Fruit fly (Drosophila melanogaster) whole organism, pupa: ENCODE data around the gene Rap1.
A peak's percentile ranks its signal among the peaks of the same experiment; 100 is the strongest.

Experiments used
- CG10348 ChIP-seq: fragments of 200-800 bp; sonication (Bioruptor generic); IDR thresholded peaks from 2 replicates; pipeline ENCODE4 v1.3.6; 2022; ENCODE audit warnings: missing biosample characterization, missing genetic modification characterization
- CG12605 ChIP-seq: fragments of 200-800 bp; sonication (Bioruptor generic); IDR thresholded peaks from 2 replicates; pipeline ENCODE4 v1.3.6; 2022; ENCODE audit warnings: missing biosample characterization, missing genetic modification characterization
- CG13204 ChIP-seq: fragments of 200-800 bp; sonication (Bioruptor generic); optimal IDR thresholded peaks from 2 replicates; lab custom pipeline; 2018; ENCODE audit warnings: missing biosample characterization, mild to moderate bottlenecking, missing genetic modification characterization, moderate library complexity
- CG14655 ChIP-seq: fragments of 200-800 bp; sonication (Bioruptor generic); optimal IDR thresholded peaks from 3 replicates; lab custom pipeline; 2017; ENCODE audit warnings: mild to moderate bottlenecking, missing biosample characterization, missing genetic modification reagents, missing genetic modification characterization
- CG15710 ChIP-seq: fragments of 200-800 bp; sonication (Bioruptor generic); optimal IDR thresholded peaks from 2 replicates; lab custom pipeline; 2018; ENCODE audit warnings: missing biosample characterization, mild to moderate bottlenecking, missing genetic modification characterization, moderate library complexity
- CG17806 ChIP-seq: fragments of 200-800 bp; sonication (Bioruptor generic); optimal IDR thresholded peaks from 2 replicates; lab custom pipeline; 2018; ENCODE audit warnings: missing biosample characterization, mild to moderate bottlenecking, missing genetic modification characterization, moderate library complexity
- CG32121 ChIP-seq: fragments of 200-800 bp; sonication (Bioruptor generic); IDR thresholded peaks from 2 replicates; pipeline ENCODE4 v1.3.6; 2022; ENCODE audit warnings: missing biosample characterization, missing genetic modification characterization
- CG34367 ChIP-seq: fragments of 200-800 bp; sonication (Bioruptor generic); optimal IDR thresholded peaks from 2 replicates; lab custom pipeline; 2018; ENCODE audit warnings: missing biosample characterization, mild to moderate bottlenecking, missing genetic modification characterization
- CG4496 ChIP-seq: fragments of 200-800 bp; sonication (Bioruptor generic); IDR thresholded peaks from 3 replicates; pipeline ENCODE4 v1.3.6; 2022; ENCODE audit warnings: missing biosample characterization, missing genetic modification characterization
- CG8159 ChIP-seq: fragments of 200-800 bp; sonication (Bioruptor generic); optimal IDR thresholded peaks from 3 replicates; lab custom pipeline; 2018; ENCODE audit warnings: missing biosample characterization, mild to moderate bottlenecking, missing genetic modification characterization, moderate library complexity
- CG8301 ChIP-seq: fragments of 200-800 bp; sonication (Bioruptor generic); optimal IDR thresholded peaks from 2 replicates; lab custom pipeline; 2018; ENCODE audit warnings: missing biosample characterization, mild to moderate bottlenecking, missing genetic modification characterization
- CG9948 ChIP-seq: fragments of 200-800 bp; sonication (Bioruptor generic); optimal IDR thresholded peaks from 2 replicates; lab custom pipeline; 2018; ENCODE audit warnings: missing biosample characterization, mild to moderate bottlenecking, missing genetic modification characterization, moderate library complexity
- D1 ChIP-seq: fragments of 200-800 bp; sonication (Bioruptor generic); optimal IDR thresholded peaks from 2 replicates; lab custom pipeline; 2018; ENCODE audit warnings: missing biosample characterization, mild to moderate bottlenecking, missing genetic modification characterization, moderate library complexity
- EcR ChIP-seq: fragments of 200-800 bp; sonication (Bioruptor generic); optimal IDR thresholded peaks from 3 replicates; lab custom pipeline; 2019; ENCODE audit warnings: missing biosample characterization, missing genetic modification characterization, mild to moderate bottlenecking, moderate library complexity, missing genetic modification reagents
- Ets98B ChIP-seq: fragments of 200-800 bp; sonication (Bioruptor generic); IDR thresholded peaks from 2 replicates; pipeline ENCODE4 v1.3.6; 2022; ENCODE audit warnings: missing biosample characterization, missing genetic modification characterization
- Pif1A ChIP-seq: fragments of 200-800 bp; sonication (Bioruptor generic); optimal IDR thresholded peaks from 3 replicates; lab custom pipeline; 2016; ENCODE audit warnings: missing biosample characterization, missing genetic modification characterization
- Pif1B ChIP-seq: fragments of 200-800 bp; sonication (Bioruptor generic); optimal IDR thresholded peaks from 3 replicates; lab custom pipeline; 2016; ENCODE audit warnings: missing biosample characterization, missing genetic modification characterization
- Snoo ChIP-seq: fragments of 200-800 bp; sonication (Bioruptor generic); optimal IDR thresholded peaks from 3 replicates; lab custom pipeline; 2017; ENCODE audit warnings: missing biosample characterization, mild to moderate bottlenecking, missing genetic modification characterization, inconsistent platforms
- fd96Ca ChIP-seq: fragments of 200-800 bp; sonication (Bioruptor generic); IDR thresholded peaks from 3 replicates; pipeline ENCODE4 v1.3.6; 2022; ENCODE audit warnings: missing biosample characterization, missing genetic modification characterization
- gl ChIP-seq: fragments of 200-800 bp; sonication (Bioruptor generic); optimal IDR thresholded peaks from 2 replicates; lab custom pipeline; 2018; ENCODE audit warnings: missing biosample characterization, mild to moderate bottlenecking, missing genetic modification characterization
- rn ChIP-seq: fragments of 200-800 bp; sonication (Bioruptor generic); IDR thresholded peaks from 2 replicates; pipeline ENCODE4 v1.3.6; 2022; ENCODE audit warnings: missing biosample characterization, missing genetic modification characterization

Gene Rap1

DNA sequence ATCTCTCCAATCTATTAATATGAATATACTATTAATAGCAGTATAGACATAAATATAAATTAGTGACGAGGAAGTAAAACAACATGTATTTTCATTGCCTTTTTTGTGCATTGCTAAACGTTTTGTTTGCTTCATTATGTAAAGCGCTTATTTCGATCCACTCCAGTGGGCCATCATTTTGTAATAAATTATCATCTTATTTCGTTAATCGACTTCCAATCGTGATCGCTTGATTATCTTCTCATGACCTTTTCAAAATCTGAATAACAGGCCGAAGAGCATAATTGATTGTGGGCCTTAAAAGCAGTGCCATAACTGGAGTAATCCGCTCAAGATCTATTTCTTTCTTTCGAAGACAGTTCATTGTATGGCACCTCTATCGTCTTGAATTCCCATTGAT is 44.6 kb downstream of the Rap1 start:
- TF ChIP-seq Snoo (tag; lab: Kevin White, UChicago) (no peak), CG17806 (tag; lab: Kevin White, UChicago) (no peak), CG14655 (GFP tag; lab: Kevin White, UChicago) (no peak), CG34367 (tag; lab: Kevin White, UChicago) (no peak), gl (no peak), fd96Ca (no peak), Pif1B (GFP tag; lab: Kevin White, UChicago) (no peak), CG9948 (tag; lab: Kevin White, UChicago) (no peak), CG8301 (tag; lab: Kevin White, UChicago) (no peak), CG13204 (GFP tag; lab: Kevin White, UChicago) (no peak), CG4496 (no peak), CG15710 (tag; lab: Kevin White, UChicago) (no peak), rn (GFP tag; lab: Robert Waterston, UW) (no peak), CG8159 (tag; lab: Kevin White, UChicago) (no peak), Ets98B (GFP tag; lab: Robert Waterston, UW) (no peak), Pif1A (GFP tag; lab: Kevin White, UChicago) (no peak), CG32121 (GFP tag; lab: Robert Waterston, UW) (no peak), D1 (tag; lab: Kevin White, UChicago) (no peak), CG10348 (GFP tag; lab: Robert Waterston, UW) (no peak)

DNA sequence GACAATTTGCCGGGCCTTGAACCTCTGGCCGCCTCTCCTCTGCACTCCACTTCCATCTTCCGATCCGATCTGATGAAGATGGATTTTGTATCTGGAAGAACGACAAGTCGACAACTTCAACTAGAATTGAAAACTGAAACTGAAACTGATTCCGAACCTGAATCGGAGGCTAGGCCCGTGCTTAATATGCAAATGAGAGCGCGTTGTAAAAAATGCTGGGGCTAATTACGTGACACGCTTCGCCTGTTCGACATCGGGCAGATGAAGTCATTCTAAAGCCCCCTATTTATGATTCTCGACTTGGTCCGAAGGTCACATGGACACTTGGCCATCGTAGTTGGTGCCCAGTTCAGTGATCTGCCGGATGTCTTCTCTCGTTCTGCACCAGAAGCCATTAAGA is 45.4 kb downstream of the Rap1 start:
- TF ChIP-seq EcR (GFP tag; lab: Kevin White, UChicago) = peak; percentile 83
- TF ChIP-seq CG8159 (tag; lab: Kevin White, UChicago) = no peak
- TF ChIP-seq rn (GFP tag; lab: Robert Waterston, UW) = no peak
- no peak for TF ChIP-seq fd96Ca

DNA sequence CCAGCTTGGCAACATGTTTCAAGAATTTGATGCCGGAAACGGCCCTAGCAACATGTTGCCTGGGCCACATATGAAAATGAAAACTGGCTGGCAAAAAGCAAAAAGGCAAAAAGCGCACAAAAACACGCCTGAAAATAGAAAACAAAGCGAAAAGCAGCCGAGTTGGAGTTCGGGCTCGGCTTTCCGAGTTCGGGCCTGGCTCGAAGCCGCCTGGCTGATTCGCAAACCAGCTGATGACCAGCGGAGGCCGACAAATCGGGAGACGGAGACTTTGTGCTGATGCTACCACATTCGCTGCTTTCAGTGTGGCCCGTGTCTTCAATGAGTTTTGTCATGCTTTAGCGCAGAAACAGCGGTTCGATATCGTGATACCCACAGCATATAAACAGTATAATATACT is 51.8 kb downstream of the Rap1 start, which contains the start of gene GV1:
GV1 (plus strand) TSS at position 301 of the 400 bp plus-strand sequence.
- TF ChIP-seq CG4496 = peak; percentile 88
- peak; percentile 82 for TF ChIP-seq CG15710 (tag; lab: Kevin White, UChicago)
- peak; percentile 69 for TF ChIP-seq CG8301 (tag; lab: Kevin White, UChicago)
- TF ChIP-seq fd96Ca = peak; percentile 72; the same call in 2 of the 3 replicates
- peak; percentile 80 for TF ChIP-seq CG8159 (tag; lab: Kevin White, UChicago)
- peak; percentile 96 for TF ChIP-seq CG12605 (GFP tag; lab: Robert Waterston, UW)
- TF ChIP-seq gl = peak; percentile 95
- TF ChIP-seq CG9948 (tag; lab: Kevin White, UChicago) = peak; percentile 52
- peak; percentile 80 for TF ChIP-seq Ets98B (GFP tag; lab: Robert Waterston, UW)
- no peak for TF ChIP-seq CG10348 (GFP tag; lab: Robert Waterston, UW)
- TF ChIP-seq Snoo (tag; lab: Kevin White, UChicago) = peak; percentile 48
- TF ChIP-seq CG14655 (GFP tag; lab: Kevin White, UChicago) = peak; percentile 70
- no peak for TF ChIP-seq rn (GFP tag; lab: Robert Waterston, UW)
- peak; percentile 95 for TF ChIP-seq CG13204 (GFP tag; lab: Kevin White, UChicago)
- TF ChIP-seq Pif1A (GFP tag; lab: Kevin White, UChicago) = peak; percentile 78
- TF ChIP-seq CG32121 (GFP tag; lab: Robert Waterston, UW) = peak; percentile 71
- TF ChIP-seq Pif1B (GFP tag; lab: Kevin White, UChicago) = peak; percentile 73
- TF ChIP-seq EcR (GFP tag; lab: Kevin White, UChicago) = peak; percentile 77
- peak; percentile 72 for TF ChIP-seq CG17806 (tag; lab: Kevin White, UChicago)
- TF ChIP-seq D1 (tag; lab: Kevin White, UChicago) = peak; percentile 8
- TF ChIP-seq CG34367 (tag; lab: Kevin White, UChicago) = peak; percentile 83
